Worm (Caenorhabditis elegans): ENCODE data around the gene clec-121.

DNA sequence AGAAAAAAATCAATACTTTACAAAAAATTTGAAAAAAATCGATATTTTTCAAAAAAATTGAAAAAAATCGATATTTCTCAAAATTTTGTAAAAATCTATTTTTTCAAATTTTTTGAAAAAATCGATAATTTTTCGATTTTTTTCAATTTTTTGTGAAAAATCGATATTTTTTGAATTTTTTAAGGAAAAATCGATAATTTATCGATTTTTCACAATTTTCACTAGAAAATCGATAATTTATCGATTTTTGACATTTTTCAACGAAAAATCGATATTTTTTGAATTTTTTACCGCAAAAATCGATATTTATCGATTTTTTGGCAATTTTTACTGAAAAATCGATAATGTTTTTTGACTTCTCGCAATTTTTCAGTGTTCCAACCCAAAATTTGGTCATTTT lies 38.8 kb upstream of the clec-121 start:
- TF ChIP-seq nhr-11 (tag; optimal IDR thresholded peaks at IDR 0.05) = no peak
- no peak for TF ChIP-seq nhr-23 (tag; optimal IDR thresholded peaks at IDR 0.05)
- TF ChIP-seq lin-39 (tag; optimal IDR thresholded peaks at IDR 0.05) = no peak
- TF ChIP-seq snpc-4 (tag; optimal IDR thresholded peaks at IDR 0.05) = no peak
- no peak for TF ChIP-seq dmd-4 (tag; optimal IDR thresholded peaks at IDR 0.05)
- TF ChIP-seq unc-39 (tag; optimal IDR thresholded peaks at IDR 0.05) = no peak
- no peak for TF ChIP-seq ztf-11 (tag; optimal IDR thresholded peaks at IDR 0.05)
- no peak for TF ChIP-seq nhr-237 (tag; optimal IDR thresholded peaks at IDR 0.05)
- TF ChIP-seq unc-62 (GFP tag; optimal IDR thresholded peaks at IDR 0.05) = no peak

Data from whole organism, L2 larva.